Worm (Caenorhabditis elegans): ENCODE results near the gene set-19.
A peak's percentile ranks its signal among the peaks of the same experiment; 100 is the strongest.

Gene set-19

DNA sequence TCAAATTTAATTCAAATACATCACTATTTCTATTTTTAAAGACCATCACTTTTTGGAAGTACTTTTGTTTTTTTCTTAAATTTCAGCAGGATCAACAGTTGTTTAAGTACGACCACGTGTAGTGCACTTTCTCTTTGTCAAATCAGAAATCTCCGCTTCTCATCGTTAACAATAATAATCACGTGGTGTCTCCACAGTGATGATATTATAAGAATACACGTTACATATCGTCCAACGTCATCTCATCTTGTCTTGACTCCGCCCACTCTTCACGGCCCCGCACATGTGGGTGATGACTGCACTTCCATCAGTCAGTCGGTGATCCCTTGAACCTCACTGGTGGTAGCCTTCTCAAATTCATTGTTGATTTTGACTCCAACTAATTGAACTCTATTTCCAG lies 50.1 kb downstream of the set-19 start, which contains the start of gene argn-1:
Gene argn-1 (plus strand): TSS at position 83 of the 400 bp plus-strand sequence.
- no peak for TF ChIP-seq snpc-4 (tag; optimal IDR thresholded peaks at IDR 0.05)
- TF ChIP-seq C34F6.9 (tag; optimal IDR thresholded peaks at IDR 0.05) = no peak
- no peak for TF ChIP-seq unc-55 (GFP tag; optimal IDR thresholded peaks at IDR 0.05)
- TF ChIP-seq sma-9 (GFP tag; optimal IDR thresholded peaks at IDR 0.05) = peak; percentile 90
- TF ChIP-seq sma-9 (tag; optimal IDR thresholded peaks at IDR 0.05) = no peak
- TF ChIP-seq blmp-1 (tag; optimal IDR thresholded peaks at IDR 0.05; ENCODE audit: insufficient read depth) = peak; percentile 73
- TF ChIP-seq unc-39 (tag; optimal IDR thresholded peaks at IDR 0.05) = no peak
- peak; percentile 34 for TF ChIP-seq sma-3 (GFP tag; optimal IDR thresholded peaks at IDR 0.05)
- no peak for TF ChIP-seq elt-3 (tag; optimal IDR thresholded peaks at IDR 0.05)
- TF ChIP-seq skn-1 (tag; optimal IDR thresholded peaks at IDR 0.05) = no peak
- TF ChIP-seq nhr-21 (tag; optimal IDR thresholded peaks at IDR 0.05) = peak; percentile 79
- peak; percentile 11 for TF ChIP-seq crh-2 (tag; optimal IDR thresholded peaks at IDR 0.05)
- no peak for TF ChIP-seq ZK546.5 (tag; optimal IDR thresholded peaks at IDR 0.05)
- peak; percentile 53 to 57 for TF ChIP-seq mdl-1 (tag; optimal IDR thresholded peaks at IDR 0.05)
- no peak for TF ChIP-seq fos-1 (tag; optimal IDR thresholded peaks at IDR 0.05)
- no peak for TF ChIP-seq F13H6.1 (tag; optimal IDR thresholded peaks at IDR 0.05)
- peak; percentile 79 for TF ChIP-seq nhr-25 (tag; optimal IDR thresholded peaks at IDR 0.05)

- TF ChIP-seq blmp-1 (tag; optimal IDR thresholded peaks at IDR 0.05; ENCODE audit: insufficient read depth) (peak; percentile 40), skn-1 (tag; optimal IDR thresholded peaks at IDR 0.05) (no peak), Y55F3AM.14 (GFP tag; optimal IDR thresholded peaks at IDR 0.05) (peak; percentile 43), lsy-2 (tag; optimal IDR thresholded peaks at IDR 0.05) (peak in 1 of 2 experiments; percentile 7), mdl-1 (tag; optimal IDR thresholded peaks at IDR 0.05) (peak; percentile 48 to 61), ztf-4 (tag; optimal IDR thresholded peaks at IDR 0.05) (no peak), sma-9 (GFP tag; optimal IDR thresholded peaks at IDR 0.05) (peak; percentile 90), sma-9 (tag; optimal IDR thresholded peaks at IDR 0.05) (no peak), alr-1 (tag; optimal IDR thresholded peaks at IDR 0.05) (no peak), gmeb-1 (tag; optimal IDR thresholded peaks at IDR 0.05) (peak; percentile 52), sma-3 (GFP tag; optimal IDR thresholded peaks at IDR 0.05) (peak; percentile 52), nhr-21 (tag; optimal IDR thresholded peaks at IDR 0.05) (peak; percentile 85), F13H6.1 (tag; optimal IDR thresholded peaks at IDR 0.05) (peak; percentile 5), nhr-25 (tag; optimal IDR thresholded peaks at IDR 0.05) (peak; percentile 61)
These were observed 51.5 kb downstream of the set-19 start for ce11 chrX:5628432-5628977.

All from whole organism, L2 larva.